Fruit fly (Drosophila melanogaster) whole organism, adult: ENCODE data around the gene CG3740.

Experiments used
- CG11617 ChIP-seq: fragments of 200-800 bp; sonication (Bioruptor generic); optimal IDR thresholded peaks from 2 replicates; lab custom pipeline; 2017; ENCODE audit warnings: mild to moderate bottlenecking, missing biosample characterization, missing genetic modification reagents, missing genetic modification characterization
- CG12768 ChIP-seq: fragments of 200-800 bp; sonication (Bioruptor generic); optimal IDR thresholded peaks from 2 replicates; lab custom pipeline; 2017; ENCODE audit warnings: missing biosample characterization, missing genetic modification characterization, mild to moderate bottlenecking, moderate library complexity, missing genetic modification reagents
- CG14711 ChIP-seq: fragments of 200-800 bp; sonication (Bioruptor generic); optimal IDR thresholded peaks from 2 replicates; lab custom pipeline; 2018; ENCODE audit warnings: missing biosample characterization, mild to moderate bottlenecking, missing genetic modification characterization, moderate library complexity
- CG1620 ChIP-seq: fragments of 200-800 bp; sonication (Bioruptor generic); optimal IDR thresholded peaks from 2 replicates; lab custom pipeline; 2016; ENCODE audit warnings: missing biosample characterization, missing genetic modification characterization
- CG33017 ChIP-seq: fragments of 200-800 bp; sonication (Bioruptor generic); optimal IDR thresholded peaks from 2 replicates; lab custom pipeline; 2018; ENCODE audit warnings: missing biosample characterization, mild to moderate bottlenecking, missing genetic modification characterization, moderate library complexity
- CG5204 ChIP-seq: fragments of 200-800 bp; sonication (Bioruptor generic); optimal IDR thresholded peaks from 2 replicates; lab custom pipeline; 2016; ENCODE audit warnings: missing biosample characterization, missing genetic modification characterization
- CG7045 ChIP-seq: fragments of 200-800 bp; sonication (Bioruptor generic); optimal IDR thresholded peaks from 2 replicates; lab custom pipeline; 2017; ENCODE audit warnings: missing biosample characterization, mild to moderate bottlenecking, missing genetic modification characterization
- CG7101 ChIP-seq: fragments of 200-800 bp; sonication (Bioruptor generic); optimal IDR thresholded peaks from 2 replicates; lab custom pipeline; 2018; ENCODE audit warnings: missing biosample characterization, mild to moderate bottlenecking, missing genetic modification characterization, moderate library complexity
- Clk ChIP-seq: fragments of 200-800 bp; sonication (Bioruptor generic); optimal IDR thresholded peaks from 2 replicates; lab custom pipeline; 2017; ENCODE audit warnings: missing biosample characterization, missing genetic modification characterization
- Crg-1 ChIP-seq: fragments of 200-800 bp; sonication (Bioruptor generic); optimal IDR thresholded peaks from 2 replicates; lab custom pipeline; 2016; ENCODE audit warnings: missing biosample characterization, missing genetic modification characterization
- Hr96 ChIP-seq: fragments of 200-800 bp; sonication (Bioruptor generic); optimal IDR thresholded peaks from 2 replicates; lab custom pipeline; 2016; ENCODE audit warnings: missing biosample characterization, missing genetic modification characterization
- Mnt ChIP-seq: fragments of 200-800 bp; sonication (Bioruptor generic); optimal IDR thresholded peaks from 2 replicates; lab custom pipeline; 2016; ENCODE audit warnings: missing biosample characterization, mild to moderate bottlenecking, missing genetic modification characterization
- bab1 ChIP-seq: fragments of 200-800 bp; sonication (Bioruptor generic); optimal IDR thresholded peaks from 3 replicates; lab custom pipeline; 2019; ENCODE audit warnings: missing biosample characterization, mild to moderate bottlenecking, missing genetic modification characterization, moderate library complexity
- cic ChIP-seq: fragments of 200-800 bp; sonication (Bioruptor generic); optimal IDR thresholded peaks from 2 replicates; lab custom pipeline; 2017; ENCODE audit warnings: missing biosample characterization, mild to moderate bottlenecking, missing genetic modification characterization, moderate library complexity
- cnc ChIP-seq, 2 experiments: fragments of >200 bp; optimal IDR thresholded peaks; 2 replicates each; lab custom pipeline; 2017
- kay ChIP-seq: fragments of 200-800 bp; sonication (Bioruptor generic); peaks from one replicate; lab custom pipeline; 2016; ENCODE audit warnings: missing biosample characterization, missing genetic modification characterization, borderline replicate concordance
- ovo ChIP-seq: fragments of 200-800 bp; sonication (Bioruptor generic); optimal IDR thresholded peaks from 2 replicates; lab custom pipeline; 2016; ENCODE audit warnings: missing biosample characterization, missing genetic modification characterization
- pad ChIP-seq: fragments of 200-800 bp; sonication (Bioruptor generic); optimal IDR thresholded peaks from 3 replicates; lab custom pipeline; 2017; ENCODE audit warnings: missing biosample characterization, missing genetic modification characterization, mild to moderate bottlenecking, moderate library complexity, missing genetic modification reagents
- tj ChIP-seq: fragments of 200-800 bp; sonication (Bioruptor generic); optimal IDR thresholded peaks from 3 replicates; lab custom pipeline; 2017; ENCODE audit warnings: missing biosample characterization, mild to moderate bottlenecking, missing genetic modification characterization, moderate library complexity
- toe ChIP-seq: fragments of 200-800 bp; sonication (Bioruptor generic); optimal IDR thresholded peaks from 2 replicates; lab custom pipeline; 2016; ENCODE audit warnings: missing biosample characterization, missing genetic modification characterization

CG3740 gene

DNA sequence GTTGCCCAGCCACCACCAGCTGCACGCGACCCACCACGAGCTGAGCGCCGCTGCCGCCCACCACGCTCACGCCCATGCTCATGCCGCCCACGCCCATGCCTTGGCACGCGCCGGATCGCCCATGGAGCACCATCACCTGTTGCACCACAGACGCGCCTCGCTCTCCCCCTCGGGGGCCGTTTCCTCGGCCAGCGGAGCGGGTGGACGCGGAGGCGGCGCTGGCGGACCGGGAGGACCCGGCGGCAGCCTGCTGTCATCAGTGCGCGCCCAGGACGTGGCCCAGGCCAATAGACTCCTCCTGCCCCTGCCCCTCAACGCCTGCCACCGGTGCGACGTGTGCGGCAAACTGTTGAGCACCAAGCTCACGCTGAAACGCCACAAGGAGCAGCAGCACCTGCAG is 21.2 kb downstream of the CG3740 start:
- TF ChIP-seq CG7045, result no peak
- no peak for TF ChIP-seq ovo (GFP tag; lab: Kevin White, UChicago)
- no peak for TF ChIP-seq bab1
- no peak for TF ChIP-seq CG5204
- no peak for TF ChIP-seq CG7101 (tag; lab: Kevin White, UChicago)
- TF ChIP-seq CG11617 (GFP tag; lab: Kevin White, UChicago), result no peak
- TF ChIP-seq Hr96, result no peak
- TF ChIP-seq toe (GFP tag; lab: Kevin White, UChicago), result no peak
- no peak for TF ChIP-seq cnc (optimal IDR thresholded peaks at IDR 0.05; lab: Kevin White, UChicago)
- no peak for TF ChIP-seq cic
- TF ChIP-seq Mnt (GFP tag; lab: Kevin White, UChicago), result no peak
- TF ChIP-seq Crg-1 (GFP tag; lab: Kevin White, UChicago), result no peak
- TF ChIP-seq CG33017 (tag; lab: Kevin White, UChicago), result no peak

DNA sequence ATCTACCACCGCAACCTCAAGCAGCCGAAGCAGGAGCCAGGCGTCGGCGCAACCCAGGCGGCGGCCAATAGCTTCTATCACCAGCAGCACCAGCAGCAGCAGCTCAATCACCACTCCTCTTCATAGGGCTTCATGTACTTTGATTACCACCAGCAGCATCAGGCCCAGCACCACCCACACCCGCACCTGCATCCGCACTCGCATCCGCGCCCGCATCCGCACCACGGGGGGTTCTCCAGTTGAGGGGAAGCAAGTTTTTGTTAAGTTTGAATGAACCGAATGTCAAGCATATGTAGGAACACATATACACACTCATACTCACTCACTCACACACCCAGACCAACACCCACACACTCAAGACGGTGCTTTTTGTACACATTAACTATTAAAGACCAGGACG is 25.5 kb downstream of the CG3740 start:
- no peak for TF ChIP-seq bab1
- no peak for TF ChIP-seq pad
- TF ChIP-seq CG1620 (GFP tag; lab: Kevin White, UChicago), result no peak
- no peak for TF ChIP-seq cic
- TF ChIP-seq cnc (optimal IDR thresholded peaks at IDR 0.05; lab: Kevin White, UChicago), result no peak
- TF ChIP-seq Clk (GFP tag; lab: Kevin White, UChicago), result no peak
- TF ChIP-seq tj (GFP tag; lab: Kevin White, UChicago), result no peak
- TF ChIP-seq CG11617 (GFP tag; lab: Kevin White, UChicago), result no peak
- TF ChIP-seq Mnt (GFP tag; lab: Kevin White, UChicago), result no peak
- no peak for TF ChIP-seq kay
- no peak for TF ChIP-seq Crg-1 (GFP tag; lab: Kevin White, UChicago)
- no peak for TF ChIP-seq CG33017 (tag; lab: Kevin White, UChicago)
- TF ChIP-seq toe (GFP tag; lab: Kevin White, UChicago), result no peak
- no peak for TF ChIP-seq CG7045
- no peak for TF ChIP-seq CG14711 (tag; lab: Kevin White, UChicago)

DNA sequence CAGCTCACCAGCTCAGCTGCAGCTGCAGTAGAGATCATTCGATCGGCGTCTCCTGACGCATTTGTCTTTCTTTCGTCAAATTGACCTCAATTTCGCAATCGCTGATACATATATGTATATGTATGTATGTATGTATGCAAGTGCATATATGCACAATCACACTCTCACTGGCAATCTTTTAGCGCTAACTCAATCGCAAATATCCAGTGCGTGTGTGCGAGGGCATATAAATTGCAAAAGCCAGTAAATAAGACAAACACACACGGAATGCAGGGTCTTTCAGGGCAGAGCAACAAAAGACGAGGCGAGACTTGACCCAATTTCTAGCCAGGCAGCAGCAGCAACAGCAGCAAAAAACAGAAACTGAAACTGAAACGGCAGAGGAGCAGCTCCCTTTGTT is 41.5 kb downstream of the CG3740 start:
- no peak for TF ChIP-seq Mnt (GFP tag; lab: Kevin White, UChicago)
- no peak for TF ChIP-seq cnc (optimal IDR thresholded peaks at IDR 0.05; lab: Kevin White, UChicago)
- no peak for TF ChIP-seq Crg-1 (GFP tag; lab: Kevin White, UChicago)
- TF ChIP-seq CG7045, result no peak
- TF ChIP-seq CG7101 (tag; lab: Kevin White, UChicago), result no peak
- TF ChIP-seq CG11617 (GFP tag; lab: Kevin White, UChicago), result no peak
- TF ChIP-seq pad, result no peak
- no peak for TF ChIP-seq ovo (GFP tag; lab: Kevin White, UChicago)
- TF ChIP-seq CG14711 (tag; lab: Kevin White, UChicago), result no peak
- no peak for TF ChIP-seq Hr96
- TF ChIP-seq kay, result no peak

DNA sequence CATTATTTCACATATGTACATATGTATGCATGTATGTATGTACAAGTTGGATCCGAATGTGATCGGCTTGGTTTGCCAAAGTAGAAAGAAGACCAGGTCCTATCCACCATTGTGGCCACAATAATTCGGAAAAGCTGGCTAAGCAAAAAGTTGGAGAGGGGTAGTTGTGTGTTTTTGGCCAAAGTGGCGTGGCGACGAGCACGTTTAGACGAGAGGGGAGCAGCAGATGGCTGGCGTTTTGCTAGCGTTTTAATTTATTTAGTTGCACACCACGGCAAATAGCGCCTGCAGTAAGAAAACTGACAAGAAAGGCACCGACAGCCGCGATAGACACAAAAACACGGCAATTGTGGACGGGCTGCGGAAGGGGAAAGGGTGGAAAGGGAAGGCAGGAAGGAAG is 44.0 kb downstream of the CG3740 start:
- TF ChIP-seq pad (peak; percentile 13), CG7101 (tag; lab: Kevin White, UChicago) (no peak), tj (GFP tag; lab: Kevin White, UChicago) (peak; percentile 97), cnc (optimal IDR thresholded peaks at IDR 0.05; lab: Kevin White, UChicago) (no peak)

dm6 chrX:1623655-1624054 is 45.4 kb downstream of the CG3740 start:
- TF ChIP-seq tj (GFP tag; lab: Kevin White, UChicago), result peak; percentile 96
- TF ChIP-seq Mnt (GFP tag; lab: Kevin White, UChicago), result no peak

dm6 chrX:1623163-1623562 is 45.9 kb downstream of the CG3740 start:
- TF ChIP-seq pad (no peak), CG14711 (tag; lab: Kevin White, UChicago) (no peak), Hr96 (no peak), CG11617 (GFP tag; lab: Kevin White, UChicago) (no peak), ovo (GFP tag; lab: Kevin White, UChicago) (no peak), tj (GFP tag; lab: Kevin White, UChicago) (no peak), CG1620 (GFP tag; lab: Kevin White, UChicago) (no peak), CG12768 (GFP tag; lab: Kevin White, UChicago) (no peak), Clk (GFP tag; lab: Kevin White, UChicago) (no peak), CG7045 (no peak), cnc (optimal IDR thresholded peaks at IDR 0.05; lab: Kevin White, UChicago) (no peak), toe (GFP tag; lab: Kevin White, UChicago) (no peak), CG33017 (tag; lab: Kevin White, UChicago) (no peak), Mnt (GFP tag; lab: Kevin White, UChicago) (no peak), CG5204 (no peak), Crg-1 (GFP tag; lab: Kevin White, UChicago) (no peak), CG7101 (tag; lab: Kevin White, UChicago) (no peak), cic (no peak)

DNA sequence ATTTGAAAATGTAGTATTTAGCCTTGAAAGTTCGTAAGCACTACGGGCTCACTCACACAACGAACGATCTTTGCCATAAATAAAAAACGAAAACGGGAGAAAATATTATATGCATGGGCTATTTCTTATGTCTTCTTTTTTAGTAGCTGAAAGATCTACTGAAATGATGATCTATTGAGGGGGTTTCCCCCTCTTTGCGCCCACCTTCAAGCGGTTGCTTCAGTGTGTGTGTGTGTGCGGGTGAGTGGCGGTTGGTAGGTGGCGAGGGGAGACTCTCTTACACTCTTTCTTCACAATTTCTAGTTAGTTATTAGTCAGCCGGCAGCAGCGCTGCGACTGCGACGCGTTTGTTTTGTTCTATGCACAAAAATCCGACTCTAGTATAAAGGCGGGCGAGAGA is 47.7 kb downstream of the CG3740 start:
- TF ChIP-seq tj (GFP tag; lab: Kevin White, UChicago), result no peak
- no peak for TF ChIP-seq CG14711 (tag; lab: Kevin White, UChicago)
